Fruit fly (Drosophila melanogaster) whole organism, embryonic: ENCODE results near the gene PK1-R.

ENCODE experiments used
- ATbp ChIP-seq: fragments of 200-800 bp; sonication (Bioruptor generic); optimal IDR thresholded peaks from 2 replicates; lab custom pipeline; 2017; ENCODE audit warnings: missing biosample characterization, mild to moderate bottlenecking, missing genetic modification characterization, missing genetic modification reagents
- Atf-2 ChIP-seq: fragments of 200-800 bp; sonication (Bioruptor generic); optimal IDR thresholded peaks from 2 replicates; lab custom pipeline; 2016; ENCODE audit warnings: missing biosample characterization, missing genetic modification characterization
- Awh ChIP-seq: fragments of 200-800 bp; sonication (Bioruptor generic); IDR thresholded peaks from 2 replicates; pipeline ENCODE4, ENCODE4 v1.3.6; 2022; ENCODE audit warnings: missing biosample characterization, missing genetic modification characterization
- CG10543 ChIP-seq: fragments of 200-800 bp; sonication (Bioruptor generic); optimal IDR thresholded peaks from 3 replicates; lab custom pipeline; 2017; ENCODE audit warnings: missing biosample characterization, mild to moderate bottlenecking, missing genetic modification characterization, moderate library complexity
- CG12769 ChIP-seq: fragments of 200-800 bp; sonication (Bioruptor generic); optimal IDR thresholded peaks from 2 replicates; lab custom pipeline; 2019; ENCODE audit warnings: missing biosample characterization, mild to moderate bottlenecking, missing genetic modification characterization, moderate library complexity
- CG14441 ChIP-seq: fragments of 200-800 bp; sonication (Bioruptor generic); IDR thresholded peaks from 2 replicates; pipeline ENCODE4 v1.3.6; 2022; ENCODE audit warnings: missing biosample characterization, missing genetic modification characterization
- CG14710 ChIP-seq: fragments of 200-800 bp; sonication (Bioruptor generic); optimal IDR thresholded peaks from 3 replicates; lab custom pipeline; 2019; ENCODE audit warnings: missing biosample characterization, mild to moderate bottlenecking, missing genetic modification characterization, moderate library complexity
- CG15269 ChIP-seq: fragments of 200-800 bp; sonication (Bioruptor generic); optimal IDR thresholded peaks from 2 replicates; lab custom pipeline; 2018; ENCODE audit warnings: missing biosample characterization, mild to moderate bottlenecking, missing genetic modification characterization, moderate library complexity
- CG15601 ChIP-seq: fragments of 200-800 bp; sonication (Bioruptor generic); optimal IDR thresholded peaks from 3 replicates; lab custom pipeline; 2019; ENCODE audit warnings: missing biosample characterization, mild to moderate bottlenecking, missing genetic modification characterization, moderate library complexity
- CG16813 ChIP-seq: fragments of 200-800 bp; sonication (Bioruptor generic); IDR thresholded peaks from 3 replicates; pipeline ENCODE4 v1.3.6; 2022; ENCODE audit warnings: missing biosample characterization, missing genetic modification characterization; ENCODE audit not compliant: partially characterized antibody
- CG16863 ChIP-seq: fragments of 200-800 bp; sonication (Bioruptor generic); optimal IDR thresholded peaks from 3 replicates; lab custom pipeline; 2016; ENCODE audit warnings: missing biosample characterization, missing genetic modification characterization
- CG17829 ChIP-seq: fragments of 200-800 bp; optimal IDR thresholded peaks from 2 replicates; lab custom pipeline; 2019; ENCODE audit warnings: missing biosample characterization, mild to moderate bottlenecking, missing genetic modification characterization, moderate library complexity
- CG17912 ChIP-seq: fragments of 200-800 bp; sonication (Bioruptor generic); optimal IDR thresholded peaks from 2 replicates; lab custom pipeline; 2018; ENCODE audit warnings: missing biosample characterization, mild to moderate bottlenecking, missing genetic modification characterization
- CG34422 ChIP-seq: fragments of 200-800 bp; sonication (Bioruptor generic); IDR thresholded peaks from 3 replicates; pipeline ENCODE4 v1.3.6; 2022; ENCODE audit warnings: missing biosample characterization, missing genetic modification characterization
- CG4282 ChIP-seq: fragments of 200-800 bp; sonication (Bioruptor generic); optimal IDR thresholded peaks from 2 replicates; lab custom pipeline; 2016; ENCODE audit warnings: missing biosample characterization, missing genetic modification characterization
- CG4854 ChIP-seq: fragments of 200-800 bp; sonication (Bioruptor generic); optimal IDR thresholded peaks from 2 replicates; lab custom pipeline; 2016; ENCODE audit warnings: missing biosample characterization, missing genetic modification characterization, inconsistent platforms
- CG5180 ChIP-seq: fragments of 200-800 bp; sonication (Bioruptor generic); optimal IDR thresholded peaks from 3 replicates; lab custom pipeline; 2017; ENCODE audit warnings: missing biosample characterization, missing genetic modification characterization, mild to moderate bottlenecking, moderate library complexity, missing genetic modification reagents
- CG6654 ChIP-seq: fragments of 200-800 bp; sonication (Bioruptor generic); optimal IDR thresholded peaks from 2 replicates; lab custom pipeline; 2017; ENCODE audit warnings: missing biosample characterization, mild to moderate bottlenecking, missing genetic modification characterization
- CG7786 ChIP-seq: fragments of 200-800 bp; sonication (Bioruptor generic); optimal IDR thresholded peaks from 2 replicates; lab custom pipeline; 2016; ENCODE audit warnings: missing biosample characterization, missing genetic modification characterization
- CG8281 ChIP-seq: fragments of 200-800 bp; sonication (Bioruptor generic); optimal IDR thresholded peaks from 2 replicates; lab custom pipeline; 2018; ENCODE audit warnings: missing biosample characterization, mild to moderate bottlenecking, missing genetic modification characterization, moderate library complexity
- CG8765 ChIP-seq: fragments of 200-800 bp; sonication (Bioruptor generic); IDR thresholded peaks from 2 replicates; pipeline ENCODE4 v1.3.6; 2022; ENCODE audit warnings: missing biosample characterization, missing genetic modification characterization
- CG9932 ChIP-seq: fragments of 200-800 bp; sonication (Bioruptor generic); IDR thresholded peaks from 2 replicates; pipeline ENCODE4 v1.3.6; 2022; ENCODE audit warnings: missing biosample characterization, missing genetic modification characterization
- Eip74EF ChIP-seq, 2 experiments: fragments of 200-800 bp in 1 of 2; fragments of >200 bp in 1 of 2; sonication (Bioruptor generic) in 1 of 2; optimal IDR thresholded peaks; 2 replicates each; lab custom pipeline; 2017 to 2019; ENCODE audit warnings: missing biosample characterization in 2 of 2, missing genetic modification characterization in 2 of 2, mild to moderate bottlenecking in 1 of 2, moderate library complexity in 1 of 2
- HLHmδ ChIP-seq: fragments of 200-800 bp; sonication (Bioruptor generic); optimal IDR thresholded peaks from 2 replicates; lab custom pipeline; 2018; ENCODE audit warnings: missing biosample characterization, mild to moderate bottlenecking, missing genetic modification characterization, moderate library complexity
- NFAT ChIP-seq: fragments of 200-800 bp; sonication (Bioruptor generic); IDR thresholded peaks from 2 replicates; pipeline ENCODE4 v1.3.6; 2022; ENCODE audit warnings: missing biosample characterization, missing genetic modification characterization
- NfI ChIP-seq: fragments of 200-800 bp; sonication (Bioruptor generic); optimal IDR thresholded peaks from 3 replicates; lab custom pipeline; 2018; ENCODE audit warnings: missing biosample characterization, mild to moderate bottlenecking, missing genetic modification characterization, moderate library complexity
- Opbp ChIP-seq: fragments of 200-800 bp; sonication (Bioruptor generic); IDR thresholded peaks from 3 replicates; pipeline ENCODE4 v1.3.6; 2022; ENCODE audit warnings: missing biosample characterization, missing genetic modification characterization; ENCODE audit not compliant: partially characterized antibody
- Sox100B ChIP-seq: fragments of 200-800 bp; sonication (Bioruptor generic); optimal IDR thresholded peaks from 3 replicates; lab custom pipeline; 2018; ENCODE audit warnings: missing biosample characterization, mild to moderate bottlenecking, missing genetic modification characterization
- Stat92E ChIP-seq, 3 experiments: fragments of >200 bp in 2 of 3; fragments of 200-800 bp in 1 of 3; sonication (Bioruptor generic) in 1 of 3; optimal IDR thresholded peaks; 2 replicates each; lab custom pipeline; 2017 to 2019; ENCODE audit warnings: missing biosample characterization in 3 of 3, missing genetic modification characterization in 3 of 3, mild to moderate bottlenecking in 1 of 3, moderate library complexity in 1 of 3
- Trl ChIP-seq, 3 experiments: fragments of >200 bp in 2 of 3; fragments of 200-800 bp in 1 of 3; sonication (Bioruptor generic) in 1 of 3; optimal IDR thresholded peaks; 2 replicates in 1 of 3; 3 replicates in 2 of 3; lab custom pipeline; 2016 to 2017; ENCODE audit warnings: missing biosample characterization in 1 of 3, missing genetic modification characterization in 1 of 3
- Xbp1 ChIP-seq: fragments of 200-800 bp; sonication (Bioruptor generic); optimal IDR thresholded peaks from 3 replicates; lab custom pipeline; 2016; ENCODE audit warnings: missing biosample characterization, mild to moderate bottlenecking, missing genetic modification characterization
- Xrp1 ChIP-seq: fragments of 200-800 bp; sonication (Bioruptor generic); IDR thresholded peaks from 2 replicates; pipeline ENCODE4 v1.3.6; 2022; ENCODE audit warnings: missing biosample characterization, missing genetic modification characterization
- ac ChIP-seq: fragments of 200-800 bp; sonication (Bioruptor generic); optimal IDR thresholded peaks from 3 replicates; lab custom pipeline; 2017; ENCODE audit warnings: missing biosample characterization, mild to moderate bottlenecking, missing genetic modification characterization
- ash1 ChIP-seq: fragments of 200-800 bp; sonication (Bioruptor generic); optimal IDR thresholded peaks from 2 replicates; lab custom pipeline; 2018; ENCODE audit warnings: missing biosample characterization, mild to moderate bottlenecking, missing genetic modification characterization
- bsh ChIP-seq, 2 experiments: fragments of 200-800 bp; sonication (Bioruptor generic); optimal IDR thresholded peaks; 2 replicates each; lab custom pipeline; 2017 to 2018; ENCODE audit warnings: mild to moderate bottlenecking in 2 of 2, missing biosample characterization in 2 of 2, missing genetic modification characterization in 2 of 2, moderate library complexity in 1 of 2
- cad ChIP-seq: fragments of >200 bp; optimal IDR thresholded peaks from 2 replicates; lab custom pipeline; 2017; ENCODE audit warnings: missing biosample characterization, missing genetic modification characterization
- cato ChIP-seq: fragments of 200-800 bp; sonication (Bioruptor generic); optimal IDR thresholded peaks from 2 replicates; lab custom pipeline; 2016; ENCODE audit warnings: missing biosample characterization, missing genetic modification characterization, borderline replicate concordance
- exex ChIP-seq: fragments of 200-800 bp; sonication (Bioruptor generic); optimal IDR thresholded peaks from 4 replicates; lab custom pipeline; 2018; ENCODE audit warnings: missing biosample characterization, mild to moderate bottlenecking, missing genetic modification characterization, moderate library complexity
- fd96Cb ChIP-seq: fragments of 200-800 bp; sonication (Bioruptor generic); optimal IDR thresholded peaks from 2 replicates; lab custom pipeline; 2018; ENCODE audit warnings: missing biosample characterization, mild to moderate bottlenecking, missing genetic modification characterization, moderate library complexity
- gcm ChIP-seq: fragments of 200-800 bp; sonication (Bioruptor generic); optimal IDR thresholded peaks from 2 replicates; lab custom pipeline; 2019; ENCODE audit warnings: missing biosample characterization, mild to moderate bottlenecking, missing genetic modification characterization, moderate library complexity
- hb ChIP-seq: fragments of 200-800 bp; sonication (Bioruptor generic); IDR thresholded peaks from 3 replicates; pipeline ENCODE4 v1.3.6; 2022; ENCODE audit warnings: missing biosample characterization, missing genetic modification characterization; ENCODE audit not compliant: partially characterized antibody
- her ChIP-seq: fragments of 200-800 bp; sonication (Bioruptor generic); optimal IDR thresholded peaks from 2 replicates; lab custom pipeline; 2016; ENCODE audit warnings: missing biosample characterization, missing genetic modification characterization
- lab ChIP-seq: fragments of 200-800 bp; sonication (Bioruptor generic); optimal IDR thresholded peaks from 3 replicates; lab custom pipeline; 2017; ENCODE audit warnings: missing biosample characterization, missing genetic modification characterization, mild to moderate bottlenecking, moderate library complexity, missing genetic modification reagents
- pzg ChIP-seq: fragments of 200-800 bp; sonication (Bioruptor generic); optimal IDR thresholded peaks from 3 replicates; lab custom pipeline; 2018; ENCODE audit warnings: missing biosample characterization, mild to moderate bottlenecking, missing genetic modification characterization, moderate library complexity
- rib ChIP-seq: fragments of 200-800 bp; sonication (Bioruptor generic); IDR thresholded peaks from 2 replicates; pipeline ENCODE4 v1.3.6; 2022; ENCODE audit warnings: missing biosample characterization, missing genetic modification characterization
- scrt ChIP-seq: fragments of 200-800 bp; sonication (Bioruptor generic); optimal IDR thresholded peaks from 2 replicates; lab custom pipeline; 2018; ENCODE audit warnings: missing biosample characterization, mild to moderate bottlenecking, missing genetic modification characterization, moderate library complexity
- trh ChIP-seq: fragments of 200-800 bp; sonication (Bioruptor generic); optimal IDR thresholded peaks from 2 replicates; lab custom pipeline; 2016; ENCODE audit warnings: missing biosample characterization, missing genetic modification characterization

The PK1-R gene

DNA sequence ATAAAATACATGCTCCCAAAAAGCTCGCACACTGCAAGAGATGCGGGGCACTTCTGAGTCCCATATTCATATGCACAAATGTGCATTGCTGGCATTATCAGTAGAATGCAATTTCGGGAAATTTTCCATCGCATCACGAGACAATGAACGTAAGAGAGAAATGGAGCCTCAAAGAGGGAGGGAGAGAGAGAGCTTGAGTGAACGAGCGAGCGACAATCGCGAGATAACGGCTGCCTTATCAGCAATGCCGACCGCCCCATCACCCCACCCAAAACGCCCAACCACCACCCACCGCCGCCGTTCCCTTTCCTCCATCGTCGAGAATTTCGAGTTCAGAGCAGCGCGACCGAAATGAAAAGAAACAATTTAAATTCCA is 47.0 kb downstream of the PK1-R start (continued):
- no peak for TF ChIP-seq ac (GFP tag; lab: Kevin White, UChicago)
- TF ChIP-seq Trl (optimal IDR thresholded peaks at IDR 0.05; lab: Kevin White, UChicago), result peak; percentile 53
- TF ChIP-seq Trl (GFP tag; optimal IDR thresholded peaks at IDR 0.05; lab: Kevin White, UChicago), result no peak
- TF ChIP-seq NfI (GFP tag; lab: Kevin White, UChicago), result no peak
- no peak for TF ChIP-seq CG16813 (GFP tag; lab: Robert Waterston, UW)
- TF ChIP-seq Awh (GFP tag; lab: Robert Waterston, UW), result peak; percentile 28; the same call in 1 of the 2 replicates

DNA sequence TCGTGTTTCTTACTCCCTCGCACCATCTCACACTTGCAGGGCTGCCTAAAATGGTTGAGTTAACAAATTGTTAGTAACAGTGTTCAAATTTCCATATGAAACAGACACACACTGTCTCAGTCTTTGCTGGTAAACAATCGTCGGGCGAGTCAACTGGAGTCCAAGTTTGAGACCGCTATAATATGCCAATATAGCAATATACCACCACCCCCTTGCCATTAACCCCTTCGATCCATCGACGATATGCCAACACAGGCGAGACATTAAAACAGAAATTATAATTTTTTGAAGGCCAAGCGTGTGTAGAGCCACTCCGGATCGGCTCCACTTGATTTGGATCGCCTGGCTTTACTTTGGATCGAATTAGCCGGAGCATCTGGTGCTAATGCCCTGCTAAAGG is 48.8 kb downstream of the PK1-R start:
- TF ChIP-seq CG14441 (GFP tag; lab: Robert Waterston, UW), result no peak
- no peak for TF ChIP-seq CG4282 (GFP tag; lab: Kevin White, UChicago)
- TF ChIP-seq CG15269 (tag; lab: Kevin White, UChicago), result no peak
- no peak for TF ChIP-seq Sox100B
- TF ChIP-seq exex, result peak; percentile 14
- no peak for TF ChIP-seq scrt
- TF ChIP-seq CG16863 (GFP tag; lab: Kevin White, UChicago), result no peak
- TF ChIP-seq CG7786 (GFP tag; lab: Kevin White, UChicago), result no peak
- TF ChIP-seq Xrp1 (GFP tag; lab: Robert Waterston, UW), result no peak
- no peak for TF ChIP-seq CG9932 (GFP tag; lab: Robert Waterston, UW)
- peak; percentile 91 for TF ChIP-seq CG8281 (tag; lab: Kevin White, UChicago)
- TF ChIP-seq lab (GFP tag; lab: Kevin White, UChicago), result no peak
- TF ChIP-seq fd96Cb (tag; lab: Kevin White, UChicago), result no peak
- TF ChIP-seq Trl (optimal IDR thresholded peaks at IDR 0.05; lab: Kevin White, UChicago), result no peak
- no peak for TF ChIP-seq Trl (GFP tag; optimal IDR thresholded peaks at IDR 0.05; lab: Kevin White, UChicago)
- TF ChIP-seq CG12769 (tag; lab: Kevin White, UChicago), result peak; percentile 72
- no peak for TF ChIP-seq ATbp
- TF ChIP-seq NFAT, result 0 out of 2 replicates have a peak, but pooled peaks have one; percentile 25
- TF ChIP-seq CG14710, result no peak
- no peak for TF ChIP-seq NfI (GFP tag; lab: Kevin White, UChicago)
- no peak for TF ChIP-seq CG10543 (GFP tag; lab: Kevin White, UChicago)
- TF ChIP-seq rib (GFP tag; lab: Robert Waterston, UW), result peak; percentile 54; the same call in 1 of the 2 replicates
- no peak for TF ChIP-seq Stat92E (GFP tag; optimal IDR thresholded peaks at IDR 0.05; lab: Kevin White, UChicago)
- no peak for TF ChIP-seq trh (GFP tag; lab: Kevin White, UChicago)
- TF ChIP-seq CG8765 (GFP tag; lab: Robert Waterston, UW), result no peak
- no peak for TF ChIP-seq CG4854
- TF ChIP-seq gcm (GFP tag; lab: Kevin White, UChicago), result no peak
- TF ChIP-seq Xbp1 (GFP tag; lab: Kevin White, UChicago), result no peak
- no peak for TF ChIP-seq bsh (GFP tag; optimal IDR thresholded peaks at IDR 0.05; lab: Kevin White, UChicago)
- TF ChIP-seq CG15601 (tag; lab: Kevin White, UChicago), result no peak
- TF ChIP-seq Atf-2 (GFP tag; lab: Kevin White, UChicago), result no peak
- TF ChIP-seq Eip74EF (GFP tag; optimal IDR thresholded peaks at IDR 0.05; lab: Kevin White, UChicago), result no peak
- no peak for TF ChIP-seq cato (GFP tag; lab: Kevin White, UChicago)
- no peak for TF ChIP-seq her (GFP tag; lab: Kevin White, UChicago)
- no peak for TF ChIP-seq ash1
- TF ChIP-seq HLHmδ (GFP tag; lab: Kevin White, UChicago), result no peak
- TF ChIP-seq cad (GFP tag; lab: Kevin White, UChicago), result no peak
- TF ChIP-seq CG6654 (GFP tag; lab: Kevin White, UChicago), result no peak
- TF ChIP-seq CG5180, result no peak
- TF ChIP-seq CG17912, result no peak
- TF ChIP-seq Opbp (GFP tag; lab: Robert Waterston, UW), result no peak
- TF ChIP-seq CG17829 (tag; lab: Kevin White, UChicago), result no peak
- TF ChIP-seq hb (GFP tag; lab: Robert Waterston, UW), result no peak
- TF ChIP-seq pzg, result no peak
- TF ChIP-seq CG34422, result no peak
